Worm (Caenorhabditis elegans): ENCODE results near the gene sqv-3.

Gene sqv-3

ce11 chrIII:9768023-9768422 lies 12.1 kb downstream of the sqv-3 start:
- no peak for TF ChIP-seq ceh-30 (tag; optimal IDR thresholded peaks at IDR 0.05)

- TF ChIP-seq unc-3 (GFP tag; conservative IDR thresholded peaks at IDR 0.05) (no peak), unc-3 (tag; optimal IDR thresholded peaks at IDR 0.05) (no peak), ceh-34 (tag; optimal IDR thresholded peaks at IDR 0.05) (no peak), nhr-11 (tag; optimal IDR thresholded peaks at IDR 0.05) (no peak), unc-42 (tag; optimal IDR thresholded peaks at IDR 0.05) (no peak), lin-11 (tag; optimal IDR thresholded peaks at IDR 0.05) (no peak), sox-2 (GFP tag; IDR thresholded peaks at IDR 0.05) (no peak), mec-3 (tag; optimal IDR thresholded peaks at IDR 0.05; ENCODE audit: borderline replicate concordance) (peak; percentile 37), pat-9 (tag; optimal IDR thresholded peaks at IDR 0.05) (no peak), ref-2 (tag; optimal IDR thresholded peaks at IDR 0.05) (peak; percentile 43), elt-4 (tag; optimal IDR thresholded peaks at IDR 0.05) (no peak), pha-2 (tag; optimal IDR thresholded peaks at IDR 0.05) (no peak), ceh-14 (tag; optimal IDR thresholded peaks at IDR 0.05) (no peak), lim-6 (tag; optimal IDR thresholded peaks at IDR 0.05) (no peak)
Observed at ce11 chrIII:9767095-9767494, 13.1 kb downstream of the sqv-3 start.

ce11 chrIII:9766175-9766574 lies 14.0 kb downstream of the sqv-3 start, which contains the start of gene cbp-1:
Gene cbp-1 (plus strand): TSS chrIII:9766509.
- no peak for TF ChIP-seq ceh-34 (tag; optimal IDR thresholded peaks at IDR 0.05)
- no peak for TF ChIP-seq madf-2 (tag; optimal IDR thresholded peaks at IDR 0.05)
- peak; percentile 13 for TF ChIP-seq pax-1 (tag; optimal IDR thresholded peaks at IDR 0.05)
- no peak for TF ChIP-seq ets-4 (tag; optimal IDR thresholded peaks at IDR 0.05)
- peak; percentile 41 for TF ChIP-seq ceh-31 (tag; optimal IDR thresholded peaks at IDR 0.05)
- TF ChIP-seq pag-3 (tag; optimal IDR thresholded peaks at IDR 0.05; ENCODE audit: borderline replicate concordance): no peak
- TF ChIP-seq ahr-1 (tag; optimal IDR thresholded peaks at IDR 0.05): no peak
- no peak for TF ChIP-seq hlh-30 (tag; optimal IDR thresholded peaks at IDR 0.05; ENCODE audit: insufficient read depth)
- TF ChIP-seq ceh-19 (GFP tag; optimal IDR thresholded peaks at IDR 0.05): no peak
- TF ChIP-seq ceh-22 (tag; optimal IDR thresholded peaks at IDR 0.05): no peak
- TF ChIP-seq unc-55 (GFP tag; optimal IDR thresholded peaks at IDR 0.05): peak; percentile 32
- no peak for TF ChIP-seq hlh-13 (GFP tag; optimal IDR thresholded peaks at IDR 0.05)
- TF ChIP-seq nfya-1 (tag; optimal IDR thresholded peaks at IDR 0.05): peak; percentile 57
- peak; percentile 86 for TF ChIP-seq ceh-48 (tag; optimal IDR thresholded peaks at IDR 0.05)

- TF ChIP-seq pha-4 (tag; optimal IDR thresholded peaks at IDR 0.05): no peak
- TF ChIP-seq T23F11.4 (GFP tag; optimal IDR thresholded peaks at IDR 0.05): peak; percentile 74
- peak; percentile 31 for TF ChIP-seq lin-11 (tag; optimal IDR thresholded peaks at IDR 0.05)
- TF ChIP-seq lim-6 (tag; optimal IDR thresholded peaks at IDR 0.05): no peak
- TF ChIP-seq mec-3 (tag; optimal IDR thresholded peaks at IDR 0.05; ENCODE audit: borderline replicate concordance): no peak
- peak; percentile 68 for TF ChIP-seq unc-3 (GFP tag; conservative IDR thresholded peaks at IDR 0.05)
- peak; percentile 39 for TF ChIP-seq unc-3 (tag; optimal IDR thresholded peaks at IDR 0.05)
- TF ChIP-seq zip-5 (tag; optimal IDR thresholded peaks at IDR 0.05): peak; percentile 9
- TF ChIP-seq sox-4 (tag; optimal IDR thresholded peaks at IDR 0.05): peak; percentile 72
- TF ChIP-seq pag-3 (tag; optimal IDR thresholded peaks at IDR 0.05; ENCODE audit: borderline replicate concordance): no peak
- TF ChIP-seq tbx-7 (tag; optimal IDR thresholded peaks at IDR 0.05): peak; percentile 59
- peak; percentile 79 for TF ChIP-seq pha-2 (tag; optimal IDR thresholded peaks at IDR 0.05)
- TF ChIP-seq fax-1 (tag; optimal IDR thresholded peaks at IDR 0.05): peak; percentile 43
- peak; percentile 56 for TF ChIP-seq che-1 (tag; optimal IDR thresholded peaks at IDR 0.05)
- peak; percentile 96 for TF ChIP-seq ama-1 (optimal IDR thresholded peaks at IDR 0.05)
- peak; percentile 45 for TF ChIP-seq sdc-2 (tag; optimal IDR thresholded peaks at IDR 0.05)
- peak; percentile 88 for TF ChIP-seq ceh-31 (tag; optimal IDR thresholded peaks at IDR 0.05)
- peak; percentile 79 for TF ChIP-seq ceh-6 (GFP tag; optimal IDR thresholded peaks at IDR 0.05)
- no peak for TF ChIP-seq hlh-13 (GFP tag; optimal IDR thresholded peaks at IDR 0.05)
- TF ChIP-seq nhr-11 (tag; optimal IDR thresholded peaks at IDR 0.05): no peak
- TF ChIP-seq ceh-24 (tag; optimal IDR thresholded peaks at IDR 0.05): no peak
- no peak for TF ChIP-seq hlh-6 (tag; optimal IDR thresholded peaks at IDR 0.05)
- peak; percentile 77 for TF ChIP-seq pat-9 (tag; optimal IDR thresholded peaks at IDR 0.05)
- TF ChIP-seq ceh-48 (tag; optimal IDR thresholded peaks at IDR 0.05): no peak
- TF ChIP-seq ceh-9 (tag; optimal IDR thresholded peaks at IDR 0.05): no peak
- TF ChIP-seq ceh-34 (tag; optimal IDR thresholded peaks at IDR 0.05): peak; percentile 93
- TF ChIP-seq rnt-1 (tag; optimal IDR thresholded peaks at IDR 0.05): peak; percentile 94
- peak; percentile 96 for TF ChIP-seq hlh-30 (tag; optimal IDR thresholded peaks at IDR 0.05; ENCODE audit: insufficient read depth)
- no peak for TF ChIP-seq nhr-232 (tag; optimal IDR thresholded peaks at IDR 0.05)
- peak; percentile 82 for TF ChIP-seq ceh-30 (tag; optimal IDR thresholded peaks at IDR 0.05)
- no peak for TF ChIP-seq hlh-15 (tag; optimal IDR thresholded peaks at IDR 0.05)
- peak; percentile 90 for TF ChIP-seq dve-1 (tag; optimal IDR thresholded peaks at IDR 0.05)
- TF ChIP-seq fkh-10 (GFP tag; optimal IDR thresholded peaks at IDR 0.05): no peak
Observed at ce11 chrIII:9765465-9765900, 14.7 kb downstream of the sqv-3 start.
